Fruit fly (Drosophila melanogaster) whole organism: ENCODE results near the gene chinmo.

Experiments
- CG8478 ChIP-seq: fragments of >200 bp; optimal IDR thresholded peaks from 2 replicates; lab custom pipeline; 2018; ENCODE audit warnings: inconsistent platforms
- Dll ChIP-seq: fragments of >200 bp; optimal IDR thresholded peaks from 2 replicates; lab custom pipeline; 2017
- EcR ChIP-seq, 2 experiments: fragments of >200 bp; optimal IDR thresholded peaks; 2 replicates each; lab custom pipeline; 2017; ENCODE audit warnings: missing biosample characterization in 2 of 2, missing genetic modification characterization in 2 of 2, missing genetic modification reagents in 2 of 2
- pan ChIP-seq: fragments of >200 bp; optimal IDR thresholded peaks from 2 replicates; lab custom pipeline; 2017
- psq ChIP-seq: fragments of >200 bp; optimal IDR thresholded peaks from 2 replicates; lab custom pipeline; 2017
- usp ChIP-seq: fragments of >200 bp; optimal IDR thresholded peaks from 2 replicates; lab custom pipeline; 2017; ENCODE audit warnings: missing biosample characterization, missing genetic modification characterization, mixed read lengths

The chinmo gene

DNA sequence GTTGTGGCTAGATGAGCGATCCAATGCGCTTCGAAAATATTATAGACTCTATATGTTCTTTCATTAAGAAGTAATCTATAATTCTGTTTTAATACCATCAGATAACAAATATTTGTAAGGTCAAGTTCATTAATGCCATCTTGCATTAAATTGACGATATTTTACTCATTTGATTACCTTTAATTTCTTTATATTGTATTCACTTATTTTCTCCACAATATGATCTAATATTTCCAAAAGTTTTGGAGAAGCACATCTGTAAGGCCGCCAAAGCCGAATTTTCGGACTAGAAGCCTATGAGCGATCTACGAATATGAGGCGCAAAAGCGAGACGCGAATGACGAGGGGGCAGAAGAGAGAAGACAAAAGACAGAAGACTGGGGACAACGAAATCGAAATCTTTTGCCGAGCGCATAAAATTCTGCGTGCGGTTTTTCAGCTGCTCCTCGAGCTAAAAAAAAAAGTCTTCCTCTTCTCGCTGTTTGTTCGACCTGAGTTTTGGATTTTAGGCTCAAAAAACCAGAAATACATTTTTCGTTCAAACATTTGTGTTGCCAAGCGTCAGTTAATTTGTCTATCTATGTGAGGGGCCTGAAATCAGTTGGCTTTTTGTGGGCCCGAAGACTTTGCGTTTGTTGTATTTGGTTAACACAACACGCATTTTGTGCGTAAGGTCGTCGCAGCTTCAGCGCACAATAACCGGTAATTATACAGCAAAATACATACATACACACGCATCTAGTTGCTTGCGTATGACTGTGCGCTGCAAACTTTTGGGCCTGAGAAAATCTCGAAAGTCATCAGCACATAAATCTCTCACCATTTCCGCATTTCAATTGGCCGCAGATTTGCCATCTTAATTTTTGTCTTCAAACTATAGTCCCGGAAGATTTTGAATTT, 12.2 kb upstream of the chinmo start:
- TF ChIP-seq Dll (lab: Kevin White, UChicago) = no peak
- no peak for TF ChIP-seq pan
- no peak for TF ChIP-seq EcR (GFP tag; optimal IDR thresholded peaks at IDR 0.05; lab: Kevin White, UChicago)
- no peak for TF ChIP-seq psq (lab: Kevin White, UChicago)
- TF ChIP-seq usp = no peak
- TF ChIP-seq CG8478 = no peak

DNA sequence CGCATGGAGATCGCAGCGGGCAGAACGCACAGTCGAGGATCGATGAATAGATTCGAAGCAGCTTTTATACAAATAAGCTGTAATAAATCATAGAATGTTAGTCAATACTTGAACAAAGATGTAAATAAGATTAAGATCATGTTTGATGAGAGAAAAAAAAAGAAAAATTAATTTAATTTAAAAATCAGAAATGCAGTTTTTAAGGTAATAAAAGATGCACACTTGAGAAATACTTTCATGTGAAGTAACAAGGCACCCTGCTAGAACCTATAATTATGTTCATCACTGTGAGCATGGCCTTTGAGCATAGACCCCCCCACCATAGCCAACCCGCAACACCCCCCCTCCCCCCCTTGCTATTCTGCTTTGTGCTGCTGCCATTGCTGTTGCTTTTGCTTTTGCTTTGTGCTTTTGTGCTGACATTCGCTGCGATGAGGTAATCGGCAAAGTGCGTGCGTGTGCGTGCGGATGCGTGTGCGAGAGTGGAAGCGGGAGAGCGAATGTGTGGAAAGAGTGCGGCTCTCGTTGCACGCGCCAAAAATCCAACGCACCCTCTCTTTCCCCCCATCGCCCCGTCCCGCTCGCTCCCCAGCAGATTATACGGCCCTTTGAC, 7.7 kb upstream of the chinmo start:
- TF ChIP-seq Dll (lab: Kevin White, UChicago) (peak; percentile 31), usp (no peak), pan (no peak), EcR (GFP tag; optimal IDR thresholded peaks at IDR 0.05; lab: Kevin White, UChicago) (no peak), CG8478 (no peak), psq (lab: Kevin White, UChicago) (no peak)

DNA sequence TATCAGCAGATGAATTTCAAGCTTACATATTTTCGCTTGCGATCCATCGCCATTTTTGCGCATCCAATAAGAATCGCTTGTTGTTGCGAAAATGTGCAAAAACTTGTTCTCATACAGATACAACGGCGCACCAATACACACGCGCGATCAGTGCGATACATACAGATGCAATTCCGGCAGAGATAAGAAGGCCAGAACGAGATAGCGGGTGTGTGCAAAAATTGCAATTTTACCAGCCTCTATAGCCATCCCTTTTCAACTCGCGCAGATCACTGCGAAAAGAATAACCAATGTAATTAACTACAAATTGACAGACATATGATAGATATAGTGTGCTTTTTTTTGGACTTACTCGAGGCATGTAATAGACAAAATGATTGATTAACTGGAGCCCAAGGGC, 6.7 kb upstream of the chinmo start:
- TF ChIP-seq EcR (GFP tag; optimal IDR thresholded peaks at IDR 0.05; lab: Kevin White, UChicago) = no peak
- peak; percentile 93 for TF ChIP-seq CG8478

DNA sequence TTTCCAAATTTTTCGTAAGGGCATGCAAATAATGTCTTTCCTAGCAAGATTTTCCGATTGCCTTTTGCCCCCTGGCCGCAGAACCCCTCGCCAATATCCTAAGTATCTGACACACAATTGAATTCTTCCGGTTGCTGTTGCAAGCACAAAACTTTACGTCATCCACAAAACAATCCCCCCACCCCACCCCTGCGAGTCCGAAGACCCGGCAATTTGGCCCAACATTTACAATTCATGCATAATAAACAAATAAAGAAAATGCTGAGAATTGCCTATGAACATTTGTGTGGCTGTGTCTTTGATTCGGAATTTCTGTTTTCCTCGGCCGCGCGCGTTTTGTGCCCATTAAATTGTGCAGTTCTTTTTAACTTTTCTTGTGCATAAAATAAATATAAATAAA, 5.7 kb upstream of the chinmo start:
- no peak for TF ChIP-seq Dll (lab: Kevin White, UChicago)
- TF ChIP-seq usp = no peak
- TF ChIP-seq psq (lab: Kevin White, UChicago) = no peak
- no peak for TF ChIP-seq CG8478
- no peak for TF ChIP-seq pan
- no peak for TF ChIP-seq EcR (GFP tag; optimal IDR thresholded peaks at IDR 0.05; lab: Kevin White, UChicago)

DNA sequence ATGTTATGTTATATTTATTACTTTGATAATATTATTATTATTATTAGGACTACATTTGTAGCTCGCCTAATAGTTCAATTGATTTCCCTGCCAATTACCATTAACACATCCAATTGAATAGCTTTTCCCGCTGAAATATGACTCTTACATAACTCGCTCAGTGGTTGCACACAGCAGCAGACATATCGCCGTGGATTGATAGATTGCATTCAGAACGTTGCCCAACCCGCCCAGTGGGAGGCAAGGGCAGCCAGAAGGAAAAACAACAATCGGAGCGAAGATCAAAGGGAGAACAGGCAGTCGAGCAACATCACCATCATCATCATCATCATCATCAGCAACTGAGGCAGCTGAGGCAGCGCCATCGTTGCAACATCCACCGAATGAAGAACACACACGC, 5.0 kb upstream of the chinmo start:
- TF ChIP-seq CG8478 (no peak), usp (no peak), EcR (GFP tag; optimal IDR thresholded peaks at IDR 0.05; lab: Kevin White, UChicago) (no peak), Dll (lab: Kevin White, UChicago) (no peak), psq (lab: Kevin White, UChicago) (no peak), pan (no peak)

DNA sequence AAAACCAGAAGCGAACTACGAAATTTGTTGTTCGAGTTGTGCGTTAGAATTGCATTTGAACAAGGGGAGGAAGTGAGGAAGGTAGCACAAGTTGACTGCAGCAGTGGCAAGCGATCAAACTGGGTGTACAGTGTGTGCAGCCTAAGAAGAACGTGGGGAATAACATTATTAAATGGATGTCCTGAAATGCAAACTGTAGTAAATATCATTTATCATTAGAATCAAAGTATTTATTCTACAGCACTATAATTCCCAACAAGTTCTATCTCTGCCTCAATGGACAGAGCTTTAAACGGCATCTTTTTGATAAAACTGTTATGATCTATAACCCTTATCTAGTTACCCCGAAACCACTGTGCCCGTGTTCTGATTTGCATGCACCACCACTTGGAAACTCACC, 4.6 kb upstream of the chinmo start:
- no peak for TF ChIP-seq EcR (GFP tag; optimal IDR thresholded peaks at IDR 0.05; lab: Kevin White, UChicago)
- TF ChIP-seq Dll (lab: Kevin White, UChicago) = no peak
- no peak for TF ChIP-seq pan

DNA sequence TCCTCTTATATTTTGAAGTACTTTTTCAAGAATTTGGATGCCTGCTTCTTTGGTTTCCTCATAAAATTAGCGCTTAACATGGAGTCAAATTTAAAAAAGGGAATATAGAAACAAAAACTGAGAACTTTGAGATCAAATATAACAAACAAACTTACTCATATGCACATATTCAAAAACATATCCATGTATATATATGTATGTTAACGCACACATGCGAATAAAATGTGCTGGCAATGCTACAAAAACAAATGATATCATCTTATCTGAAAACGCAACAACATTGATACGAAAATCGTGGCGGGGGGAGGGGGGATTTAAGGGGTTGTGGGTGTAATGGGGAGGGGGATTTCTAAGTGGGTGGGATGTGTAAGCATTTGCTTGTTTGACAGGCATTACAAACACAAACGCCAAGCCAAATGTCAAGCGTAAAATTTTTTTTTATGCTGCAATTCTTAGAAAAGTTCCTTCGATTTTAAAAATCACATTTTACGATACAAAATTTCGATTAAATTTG, 3.0 kb upstream of the chinmo start:
- no peak for TF ChIP-seq Dll (lab: Kevin White, UChicago)
- TF ChIP-seq EcR (GFP tag; optimal IDR thresholded peaks at IDR 0.05; lab: Kevin White, UChicago) = no peak
- no peak for TF ChIP-seq pan
- no peak for TF ChIP-seq CG8478
- no peak for TF ChIP-seq psq (lab: Kevin White, UChicago)
- TF ChIP-seq usp = no peak

DNA sequence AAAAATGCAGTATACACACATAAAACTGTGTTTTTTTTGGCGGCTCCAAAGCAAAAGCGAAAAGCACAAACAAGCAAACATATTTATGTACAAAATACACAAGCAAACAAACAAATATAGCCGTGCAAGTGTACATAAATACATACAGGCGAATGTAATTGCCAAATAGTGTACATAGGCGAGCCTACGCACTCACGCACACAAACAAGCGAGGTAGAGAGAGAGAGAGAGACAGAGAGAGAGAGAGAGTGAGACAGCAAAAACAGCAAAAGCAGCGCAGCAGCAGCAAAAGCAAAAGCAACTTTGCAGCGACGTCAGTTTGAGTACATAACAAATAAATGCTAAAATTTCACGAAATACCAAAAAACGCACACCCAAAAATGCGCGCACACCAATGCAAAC, 2.4 kb upstream of the chinmo start:
- no peak for TF ChIP-seq EcR (GFP tag; optimal IDR thresholded peaks at IDR 0.05; lab: Kevin White, UChicago)

DNA sequence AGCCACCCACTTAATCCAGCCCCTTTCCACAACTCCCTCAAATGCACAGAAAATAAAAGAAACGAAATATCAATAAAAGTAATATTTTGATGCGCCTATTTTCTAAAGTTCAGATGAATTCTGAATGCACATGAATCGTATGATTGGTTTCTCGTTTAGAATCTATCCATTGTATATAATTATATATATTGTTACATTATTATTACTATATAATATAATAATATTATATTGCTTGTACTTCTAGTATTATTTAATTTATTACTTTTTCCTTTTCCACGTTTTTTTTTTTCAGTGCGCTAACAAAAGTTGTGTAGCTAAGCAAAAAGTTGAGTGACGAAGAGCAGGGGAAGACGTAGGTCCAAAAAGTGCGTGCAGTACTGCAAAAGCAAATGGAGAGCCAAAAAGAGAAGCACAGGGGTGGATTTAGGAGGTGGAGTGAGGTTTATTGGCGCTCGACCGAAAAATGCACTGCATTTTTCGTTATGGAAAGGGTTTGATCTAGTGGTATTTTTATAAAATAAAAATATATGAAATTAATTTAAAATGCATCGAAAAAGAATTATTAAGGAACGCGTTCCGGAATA, 1.7 kb upstream of the chinmo start:
- TF ChIP-seq psq (lab: Kevin White, UChicago) (no peak), usp (no peak), pan (no peak), CG8478 (no peak), EcR (GFP tag; optimal IDR thresholded peaks at IDR 0.05; lab: Kevin White, UChicago) (no peak), Dll (lab: Kevin White, UChicago) (no peak)

DNA sequence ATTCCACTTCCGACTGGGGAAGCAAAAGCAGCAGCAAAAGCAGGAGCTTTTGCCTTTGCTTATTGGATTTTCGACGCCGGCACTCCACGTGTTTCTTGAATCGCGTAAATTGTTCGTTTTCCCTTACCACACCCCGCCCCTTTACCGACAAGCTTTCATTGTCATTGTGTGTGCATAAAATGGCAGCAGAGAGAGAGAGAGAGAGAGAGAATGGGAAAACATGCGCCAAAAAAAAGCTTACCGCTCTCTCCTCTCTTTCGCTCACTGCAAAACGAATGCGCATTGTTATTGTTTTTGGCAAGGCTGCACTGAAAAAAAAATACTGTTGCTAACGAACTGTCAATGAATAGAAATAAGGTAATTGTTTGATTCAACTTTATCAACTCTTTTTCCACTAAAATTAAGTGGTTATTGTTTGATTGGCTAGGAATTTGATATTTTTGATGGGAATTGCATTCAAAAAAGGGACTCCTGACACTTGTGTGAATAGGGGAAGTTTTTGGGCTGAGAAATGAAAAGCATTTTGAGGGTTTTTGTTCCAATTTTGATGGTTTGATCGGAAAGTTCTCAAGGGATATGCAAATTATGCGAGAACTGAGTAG, 1.1 kb upstream of the chinmo start:
- peak; percentile 87 for TF ChIP-seq Dll (lab: Kevin White, UChicago)
- no peak for TF ChIP-seq CG8478
- TF ChIP-seq usp = no peak

DNA sequence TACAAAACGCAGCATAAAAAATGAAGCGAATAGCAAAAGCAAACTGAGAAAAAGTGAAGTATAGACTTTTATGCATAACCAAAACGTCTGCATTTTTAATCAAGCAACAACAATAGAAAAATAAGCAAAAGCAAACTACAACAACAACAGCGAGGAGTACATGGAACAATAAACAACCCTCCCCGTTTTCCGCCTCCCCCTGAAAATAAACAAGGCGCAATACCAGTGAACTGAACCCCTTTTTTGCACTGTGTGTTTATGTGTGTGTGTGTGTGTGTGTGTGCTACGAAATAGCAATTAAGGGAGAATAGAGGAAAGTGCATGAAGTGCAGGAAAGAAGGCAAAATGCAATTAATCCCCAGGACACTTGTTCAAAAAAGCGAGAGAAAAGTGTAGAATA, 831 bp downstream of the chinmo start:
- TF ChIP-seq usp (no peak), EcR (GFP tag; optimal IDR thresholded peaks at IDR 0.05; lab: Kevin White, UChicago) (no peak), pan (no peak), CG8478 (no peak), Dll (lab: Kevin White, UChicago) (no peak), psq (lab: Kevin White, UChicago) (no peak)

DNA sequence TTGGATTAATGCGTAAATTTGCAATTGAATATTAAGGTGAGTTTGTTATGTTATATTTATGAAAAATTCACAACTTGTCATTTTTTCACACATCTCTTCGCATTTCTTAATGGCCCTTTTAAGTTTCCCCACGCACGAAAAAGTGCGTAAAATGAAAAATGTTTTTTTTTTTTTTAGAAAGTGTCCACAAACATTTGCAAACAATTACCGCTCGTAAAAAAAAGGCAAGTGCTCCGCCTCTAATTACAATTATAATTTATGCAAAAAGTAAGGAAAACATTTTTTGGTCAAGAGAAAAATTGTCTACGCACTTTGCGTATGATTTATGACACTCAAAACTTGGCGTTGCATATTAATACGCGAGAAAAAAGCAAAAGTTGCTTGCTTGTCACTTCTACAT, 2.7 kb downstream of the chinmo start:
- TF ChIP-seq Dll (lab: Kevin White, UChicago) (no peak), EcR (GFP tag; optimal IDR thresholded peaks at IDR 0.05; lab: Kevin White, UChicago) (no peak), pan (no peak), psq (lab: Kevin White, UChicago) (no peak), usp (no peak), CG8478 (no peak)
